Worm (Caenorhabditis elegans) whole organism, young adult: Measurements from ENCODE around the gene nhr-45.

Source experiments
- B0019.2 ChIP-seq: fragments of 200-800 bp; sonication (Bioruptor generic); conservative IDR thresholded peaks from 2 replicates; pipeline ENCODE4 v1.3.6; 2022; ENCODE audit warnings: missing genetic modification reagents, missing genetic modification characterization, missing compliant biosample characterization
- F57C9.4 ChIP-seq: sonication (generic microtip); optimal IDR thresholded peaks from 2 replicates; lab custom pipeline; 2017; ENCODE audit warnings: mild to moderate bottlenecking, missing genetic modification characterization, missing compliant biosample characterization
- ama-1 ChIP-seq, 3 experiments: fragments of 150-350 bp in 1 of 3; sonication (generic microtip) in 2 of 3; optimal IDR thresholded peaks; 2 replicates each; lab custom pipeline; 2014 to 2018; ENCODE audit warnings: missing biosample characterization in 2 of 3, missing genetic modification characterization in 2 of 3, missing genetic modification reagents in 2 of 3
- attf-3 ChIP-seq: fragments of 200-800 bp; sonication (Bioruptor generic); conservative IDR thresholded peaks from 2 replicates; pipeline ENCODE4 v1.3.6; 2022; ENCODE audit warnings: missing genetic modification reagents, missing genetic modification characterization, missing compliant biosample characterization
- dpff-1 ChIP-seq: sonication (generic microtip); optimal IDR thresholded peaks from 2 replicates; lab custom pipeline; 2017; ENCODE audit warnings: mild to moderate bottlenecking, missing genetic modification characterization, missing compliant biosample characterization
- lin-54 ChIP-seq: fragments of 200-800 bp; sonication (Bioruptor generic); optimal IDR thresholded peaks from 2 replicates; lab custom pipeline; 2018; ENCODE audit warnings: mild to moderate bottlenecking, missing genetic modification characterization, missing compliant biosample characterization
- nfya-1 ChIP-seq: sonication (generic microtip); optimal IDR thresholded peaks from 2 replicates; lab custom pipeline; 2017; ENCODE audit warnings: antibody characterized with exemption, missing compliant biosample characterization, missing genetic modification characterization, borderline replicate concordance; ENCODE audit not compliant: insufficient read depth
- nhr-80 ChIP-seq: sonication (generic microtip); optimal IDR thresholded peaks from 2 replicates; lab custom pipeline; 2016; ENCODE audit warnings: missing genetic modification characterization, missing compliant biosample characterization
- nhr-90 ChIP-seq: sonication (generic microtip); optimal IDR thresholded peaks from 2 replicates; lab custom pipeline; 2016; ENCODE audit warnings: missing genotype, mild to moderate bottlenecking, missing genetic modification characterization, missing compliant biosample characterization
- pha-4 ChIP-seq: fragments of 150-350 bp; sonication (generic microtip); optimal IDR thresholded peaks from 2 replicates; lab custom pipeline; 2014; ENCODE audit warnings: missing biosample characterization, missing genetic modification reagents, missing genetic modification characterization
- rec-8 ChIP-seq, 2 experiments: sonication (generic microtip); optimal IDR thresholded peaks; 2 replicates each; lab custom pipeline; 2016; ENCODE audit warnings: mild to moderate bottlenecking in 2 of 2, missing genetic modification characterization in 2 of 2, missing genetic modification reagents in 2 of 2, missing genotype in 2 of 2, missing biosample characterization in 1 of 2, missing compliant biosample characterization in 1 of 2, moderate library complexity in 1 of 2
- snpc-1.1 ChIP-seq: sonication (generic microtip); optimal IDR thresholded peaks from 2 replicates; lab custom pipeline; 2017; ENCODE audit warnings: missing genetic modification characterization, mild to moderate bottlenecking, missing compliant biosample characterization, antibody characterized with exemption, moderate library complexity, missing genotype, missing genetic modification reagents; ENCODE audit not compliant: insufficient read depth
- unc-62 ChIP-seq: fragments of 150-350 bp; optimal IDR thresholded peaks from 2 replicates; lab custom pipeline; 2014; ENCODE audit warnings: missing biosample characterization, missing genetic modification reagents, missing genetic modification characterization

DNA sequence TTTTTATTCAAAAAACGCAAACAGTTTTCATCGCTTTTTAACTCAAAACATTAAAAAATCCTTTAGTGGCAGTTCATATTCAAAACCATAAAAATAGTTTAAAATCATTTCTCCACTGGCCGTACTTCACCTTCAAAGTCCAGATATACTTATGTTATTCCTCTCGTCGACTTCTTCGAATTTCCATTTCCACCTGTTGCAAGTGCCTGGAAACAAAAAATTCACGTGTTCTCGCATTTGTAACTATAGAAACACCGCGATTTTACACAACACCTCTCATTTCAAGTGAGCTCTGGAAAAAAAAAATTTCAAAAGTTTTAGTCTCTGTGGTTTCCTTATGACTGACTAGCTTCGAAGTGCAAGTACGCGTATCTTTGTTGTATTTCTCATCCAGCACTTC is 35.0 kb downstream of the nhr-45 start:
- no peak for TF ChIP-seq nfya-1
- TF ChIP-seq ama-1 (optimal IDR thresholded peaks at IDR 0.05; lab: Kevin White, UChicago) = no peak
- TF ChIP-seq ama-1 (GFP tag; optimal IDR thresholded peaks at IDR 0.05; lab: Kevin White, UChicago) = no peak
- no peak for TF ChIP-seq nhr-90 (tag; lab: Kevin White, UChicago)
- no peak for TF ChIP-seq pha-4 (tag; lab: Kevin White, UChicago)
- no peak for TF ChIP-seq lin-54
- TF ChIP-seq attf-3 = no peak
- no peak for TF ChIP-seq nhr-80
- TF ChIP-seq dpff-1 = no peak
- TF ChIP-seq F57C9.4 (tag; lab: Kevin White, UChicago) = no peak
- no peak for TF ChIP-seq snpc-1.1 (tag; lab: Kevin White, UChicago)
- no peak for TF ChIP-seq B0019.2
- TF ChIP-seq rec-8 (tag; optimal IDR thresholded peaks at IDR 0.05; lab: Kevin White, UChicago) = no peak
- TF ChIP-seq unc-62 = no peak
